Worm (Caenorhabditis elegans): ENCODE measurements around the gene F47B7.5.
A peak's percentile ranks its signal among the peaks of the same experiment; 100 is the strongest.

F47B7.5 gene

ce11 chrX:3738617-3739016 lies 30.0 kb downstream of the F47B7.5 start:
- peak; percentile 47 for TF ChIP-seq unc-55 (GFP tag; optimal IDR thresholded peaks at IDR 0.05)
- no peak for TF ChIP-seq ceh-22 (tag; optimal IDR thresholded peaks at IDR 0.05)
- no peak for TF ChIP-seq elt-2 (tag; optimal IDR thresholded peaks at IDR 0.05)
- TF ChIP-seq ceh-14 (tag; optimal IDR thresholded peaks at IDR 0.05) = no peak
- no peak for TF ChIP-seq madf-2 (tag; optimal IDR thresholded peaks at IDR 0.05)

ce11 chrX:3733732-3734131 lies 34.9 kb downstream of the F47B7.5 start, which contains the start of gene tag-18:
TSS of gene tag-18 (minus strand) at chrX:3734036.
- TF ChIP-seq nfya-1 (tag; optimal IDR thresholded peaks at IDR 0.05) = no peak

- TF ChIP-seq rnt-1 (tag; optimal IDR thresholded peaks at IDR 0.05) (peak; percentile 32), ceh-18 (tag; optimal IDR thresholded peaks at IDR 0.05) (peak; percentile 58), tbx-2 (tag; optimal IDR thresholded peaks at IDR 0.05) (peak; percentile 1), sdc-2 (tag; optimal IDR thresholded peaks at IDR 0.05) (no peak)
These were observed 35.3 kb downstream of the F47B7.5 start for ce11 chrX:3733321-3733720.

- TF ChIP-seq hlh-6 (tag; optimal IDR thresholded peaks at IDR 0.05) = no peak
- TF ChIP-seq elt-2 (tag; optimal IDR thresholded peaks at IDR 0.05) = peak; percentile 64
- no peak for TF ChIP-seq ceh-30 (tag; optimal IDR thresholded peaks at IDR 0.05)
- no peak for TF ChIP-seq ttx-3 (tag; optimal IDR thresholded peaks at IDR 0.05)
- TF ChIP-seq unc-55 (GFP tag; optimal IDR thresholded peaks at IDR 0.05) = no peak
- no peak for TF ChIP-seq gmeb-2 (tag; optimal IDR thresholded peaks at IDR 0.05)
- TF ChIP-seq syd-9 (tag; optimal IDR thresholded peaks at IDR 0.05) = no peak
These were observed 39.6 kb downstream of the F47B7.5 start, which contains the start of gene aex-4 for ce11 chrX:3728970-3729369. TSS of gene aex-4 (plus strand) at chrX:3729281.

- TF ChIP-seq unc-42 (tag; optimal IDR thresholded peaks at IDR 0.05) = no peak
- no peak for TF ChIP-seq pha-4 (tag; optimal IDR thresholded peaks at IDR 0.05)
- TF ChIP-seq ttx-3 (tag; optimal IDR thresholded peaks at IDR 0.05) = no peak
- no peak for TF ChIP-seq fax-1 (tag; optimal IDR thresholded peaks at IDR 0.05)
- no peak for TF ChIP-seq ets-4 (tag; optimal IDR thresholded peaks at IDR 0.05)
- no peak for TF ChIP-seq elt-2 (tag; optimal IDR thresholded peaks at IDR 0.05)
- no peak for TF ChIP-seq pros-1 (tag; optimal IDR thresholded peaks at IDR 0.05)
- no peak for TF ChIP-seq ceh-24 (tag; optimal IDR thresholded peaks at IDR 0.05)
- no peak for TF ChIP-seq hlh-30 (tag; optimal IDR thresholded peaks at IDR 0.05; ENCODE audit: insufficient read depth)
- TF ChIP-seq ceh-19 (GFP tag; optimal IDR thresholded peaks at IDR 0.05) = no peak
- no peak for TF ChIP-seq pha-2 (tag; optimal IDR thresholded peaks at IDR 0.05)
- no peak for TF ChIP-seq unc-55 (GFP tag; optimal IDR thresholded peaks at IDR 0.05)
- TF ChIP-seq mec-3 (tag; optimal IDR thresholded peaks at IDR 0.05; ENCODE audit: borderline replicate concordance) = no peak
- TF ChIP-seq ceh-14 (tag; optimal IDR thresholded peaks at IDR 0.05) = no peak
- TF ChIP-seq ceh-2 (tag; optimal IDR thresholded peaks at IDR 0.05) = no peak
- no peak for TF ChIP-seq Y22D7AL.16 (tag; optimal IDR thresholded peaks at IDR 0.05)
- no peak for TF ChIP-seq gmeb-2 (tag; optimal IDR thresholded peaks at IDR 0.05)
- TF ChIP-seq zip-5 (tag; optimal IDR thresholded peaks at IDR 0.05) = no peak
- TF ChIP-seq hlh-13 (GFP tag; optimal IDR thresholded peaks at IDR 0.05) = no peak
These were observed 41.3 kb downstream of the F47B7.5 start, which contains the start of gene nlp-1 for ce11 chrX:3727274-3727673. TSS of gene nlp-1 (plus strand) at chrX:3727574.

ce11 chrX:3725437-3725836 lies 43.2 kb downstream of the F47B7.5 start:
- no peak for TF ChIP-seq hlh-15 (tag; optimal IDR thresholded peaks at IDR 0.05)
- TF ChIP-seq ahr-1 (tag; optimal IDR thresholded peaks at IDR 0.05) = no peak
- TF ChIP-seq K09A11.1 (tag; optimal IDR thresholded peaks at IDR 0.05; ENCODE audit: insufficient read depth) = no peak
- TF ChIP-seq C38D4.7 (GFP tag; optimal IDR thresholded peaks at IDR 0.05) = no peak
- TF ChIP-seq unc-3 (GFP tag; conservative IDR thresholded peaks at IDR 0.05) = no peak
- no peak for TF ChIP-seq unc-3 (tag; optimal IDR thresholded peaks at IDR 0.05)

Measured in whole organism, late embryonic.